Worm (Caenorhabditis elegans) whole organism, L1 larva: ENCODE data around the gene ZC317.2.
A peak's percentile ranks its signal among the peaks of the same experiment; 100 is the strongest.
"Not testable (repeated sequence)": the region's sequence is repeated elsewhere in the genome, so short reads cannot be mapped to it uniquely, and the experiment has no call there.

Source experiments
- Y116A8C.19 ChIP-seq: sonication (generic microtip); optimal IDR thresholded peaks from 2 replicates; lab custom pipeline; 2016; ENCODE audit warnings: missing compliant biosample characterization, missing genetic modification characterization, borderline replicate concordance
- alr-1 ChIP-seq: fragments of 200-800 bp; sonication (Bioruptor generic); optimal IDR thresholded peaks from 2 replicates; lab custom pipeline; 2018; ENCODE audit warnings: borderline replicate concordance, mild to moderate bottlenecking, missing genetic modification characterization, missing compliant biosample characterization
- ceh-8 ChIP-seq: fragments of 200-800 bp; sonication (Bioruptor generic); optimal IDR thresholded peaks from 2 replicates; lab custom pipeline; 2018; ENCODE audit warnings: mild to moderate bottlenecking, missing genetic modification characterization, moderate library complexity, missing compliant biosample characterization
- ceh-90 ChIP-seq: sonication (generic microtip); optimal IDR thresholded peaks from 2 replicates; lab custom pipeline; 2016; ENCODE audit warnings: missing genetic modification characterization, missing compliant biosample characterization
- ces-1 ChIP-seq: fragments of 150-350 bp; optimal IDR thresholded peaks from 2 replicates; lab custom pipeline; 2014; ENCODE audit warnings: missing biosample characterization, missing genetic modification reagents, missing genetic modification characterization
- efl-1 ChIP-seq, 4 experiments: fragments of 150-350 bp; optimal IDR thresholded peaks in 3 of 4; peaks in 1 of 4; 1 replicate in 1 of 4; 2 replicates in 3 of 4; lab custom pipeline; 2014; ENCODE audit warnings: missing biosample characterization in 2 of 4, missing genetic modification characterization in 2 of 4, missing genetic modification reagents in 2 of 4
- efl-3 ChIP-seq: fragments of 200-800 bp; sonication (Bioruptor generic); optimal IDR thresholded peaks from 2 replicates; lab custom pipeline; 2018; ENCODE audit warnings: mild to moderate bottlenecking, missing genetic modification characterization, missing compliant biosample characterization
- elt-2 ChIP-seq: sonication (generic microtip); optimal IDR thresholded peaks from 2 replicates; lab custom pipeline; 2016; ENCODE audit warnings: missing genetic modification characterization, mild to moderate bottlenecking, inconsistent platforms, missing compliant biosample characterization, missing genetic modification reagents
- fkh-10 ChIP-seq: sonication (generic microtip); optimal IDR thresholded peaks from 2 replicates; lab custom pipeline; 2017; ENCODE audit warnings: missing biosample characterization, missing genetic modification reagents, missing genetic modification characterization
- fkh-4 ChIP-seq: sonication (generic microtip); optimal IDR thresholded peaks from 2 replicates; lab custom pipeline; 2016; ENCODE audit warnings: missing compliant biosample characterization, missing genetic modification characterization, borderline replicate concordance
- grh-1 ChIP-seq: fragments of 200-800 bp; sonication (Bioruptor generic); IDR thresholded peaks from 2 replicates; pipeline ENCODE4 v1.3.6; 2022; ENCODE audit warnings: missing genetic modification reagents, missing genetic modification characterization, missing compliant biosample characterization
- isw-1 ChIP-seq: fragments of 200-800 bp; sonication (Bioruptor generic); IDR thresholded peaks from 2 replicates; pipeline ENCODE4 v1.3.6; 2022; ENCODE audit warnings: missing genetic modification characterization, missing compliant biosample characterization
- lin-13 ChIP-seq: fragments of 150-350 bp; optimal IDR thresholded peaks from 2 replicates; lab custom pipeline; 2014; ENCODE audit warnings: missing biosample characterization, missing genetic modification reagents, missing genetic modification characterization
- lin-14 ChIP-seq: fragments of 200-800 bp; sonication (Bioruptor generic); optimal IDR thresholded peaks from 2 replicates; lab custom pipeline; 2018; ENCODE audit warnings: mild to moderate bottlenecking, missing genetic modification characterization, moderate library complexity, missing compliant biosample characterization
- lin-15B ChIP-seq: fragments of 150-350 bp; sonication (generic microtip); optimal IDR thresholded peaks from 3 replicates; lab custom pipeline; 2014; ENCODE audit warnings: missing biosample characterization, missing genetic modification characterization
- lin-39 ChIP-seq: fragments of 150-350 bp; optimal IDR thresholded peaks from 2 replicates; lab custom pipeline; 2014; ENCODE audit warnings: missing biosample characterization, missing genetic modification reagents, missing genetic modification characterization
- lsy-2 ChIP-seq, 2 experiments: fragments of 150-350 bp; optimal IDR thresholded peaks; 2 replicates each; lab custom pipeline; 2014; ENCODE audit warnings: missing biosample characterization in 2 of 2, missing genetic modification characterization in 2 of 2
- mab-9 ChIP-seq: fragments of 200-800 bp; sonication (Bioruptor generic); IDR thresholded peaks from 2 replicates; pipeline ENCODE4 v1.3.6; 2022; ENCODE audit warnings: missing genetic modification reagents, missing genetic modification characterization, missing compliant biosample characterization
- mef-2 ChIP-seq: fragments of 150-350 bp; optimal IDR thresholded peaks from 2 replicates; lab custom pipeline; 2014; ENCODE audit warnings: missing biosample characterization, missing genetic modification characterization
- nhr-20 ChIP-seq: sonication (generic microtip); optimal IDR thresholded peaks from 2 replicates; lab custom pipeline; 2016; ENCODE audit warnings: mild to moderate bottlenecking, missing genetic modification characterization, missing compliant biosample characterization
- nhr-28 ChIP-seq: fragments of 150-350 bp; optimal IDR thresholded peaks from 2 replicates; lab custom pipeline; 2014; ENCODE audit warnings: missing biosample characterization, missing genetic modification characterization
- nhr-71 ChIP-seq: sonication (generic microtip); optimal IDR thresholded peaks from 2 replicates; lab custom pipeline; 2016; ENCODE audit warnings: mild to moderate bottlenecking, missing genetic modification characterization, moderate library complexity, missing compliant biosample characterization
- nhr-77 ChIP-seq: fragments of 150-350 bp; optimal IDR thresholded peaks from 2 replicates; lab custom pipeline; 2014; ENCODE audit warnings: missing biosample characterization, missing genetic modification characterization
- nhr-90 ChIP-seq: sonication (generic microtip); optimal IDR thresholded peaks from 2 replicates; lab custom pipeline; 2016; ENCODE audit warnings: mild to moderate bottlenecking, missing genetic modification characterization, missing compliant biosample characterization; ENCODE audit not compliant: poor library complexity
- pag-3 ChIP-seq: sonication (generic microtip); optimal IDR thresholded peaks from 2 replicates; lab custom pipeline; 2017; ENCODE audit warnings: missing genetic modification characterization, mild to moderate bottlenecking, missing compliant biosample characterization, antibody characterized with exemption, borderline replicate concordance; ENCODE audit not compliant: insufficient read depth
- pqm-1 ChIP-seq: sonication (generic microtip); optimal IDR thresholded peaks from 3 replicates; lab custom pipeline; 2017; ENCODE audit warnings: missing biosample characterization, missing genetic modification characterization
- snu-23 ChIP-seq: sonication (generic microtip); optimal IDR thresholded peaks from 2 replicates; lab custom pipeline; 2016; ENCODE audit warnings: missing genetic modification characterization, missing compliant biosample characterization
- sup-37 ChIP-seq: fragments of 200-800 bp; sonication (Bioruptor generic); optimal IDR thresholded peaks from 2 replicates; lab custom pipeline; 2018; ENCODE audit warnings: mild to moderate bottlenecking, missing genetic modification characterization, missing compliant biosample characterization
- swsn-7 ChIP-seq: sonication (generic microtip); optimal IDR thresholded peaks from 2 replicates; lab custom pipeline; 2016; ENCODE audit warnings: missing genetic modification characterization, missing compliant biosample characterization
- unc-86 ChIP-seq: sonication (generic microtip); optimal IDR thresholded peaks from 2 replicates; lab custom pipeline; 2016; ENCODE audit warnings: missing genetic modification characterization, missing compliant biosample characterization
- xbp-1 ChIP-seq: sonication (generic microtip); optimal IDR thresholded peaks from 2 replicates; lab custom pipeline; 2016; ENCODE audit warnings: missing genetic modification characterization, missing compliant biosample characterization
- zag-1 ChIP-seq: fragments of 150-350 bp; optimal IDR thresholded peaks from 2 replicates; lab custom pipeline; 2014; ENCODE audit warnings: missing biosample characterization, missing genetic modification characterization

ZC317.2 gene

ce11 chrV:5453615-5454014 is 6.3 kb upstream of the ZC317.2 start, which contains the start of gene glc-3:
glc-3 (minus strand) TSS chrV:5453715.
- TF ChIP-seq snu-23 (GFP tag; lab: Kevin White, UChicago) (no peak), nhr-28 (tag; lab: Kevin White, UChicago) (no peak), efl-3 (GFP tag; lab: Kevin White, UChicago) (no peak), lin-15B (no peak), sup-37 (GFP tag; lab: Kevin White, UChicago) (no peak), xbp-1 (tag; lab: Kevin White, UChicago) (no peak), alr-1 (tag; lab: Kevin White, UChicago) (no peak)

- no peak for TF ChIP-seq mab-9 (GFP tag; lab: Robert Waterston, UW)
- peak; percentile 16 for TF ChIP-seq lin-14 (GFP tag; lab: Kevin White, UChicago)
- peak; percentile 72 for TF ChIP-seq fkh-10 (GFP tag; lab: Kevin White, UChicago)
- no peak for TF ChIP-seq isw-1 (GFP tag; lab: Robert Waterston, UW)
These were observed 5.0 kb upstream of the ZC317.2 start for ce11 chrV:5454955-5455354.

- no peak for TF ChIP-seq efl-1 (optimal IDR thresholded peaks at IDR 0.05; lab: Kevin White, UChicago)
- peak in 1 of 2 experiments; percentile 26 for TF ChIP-seq efl-1 (GFP tag; optimal IDR thresholded peaks at IDR 0.05 in 1 of 2; lab: Kevin White, UChicago)
- TF ChIP-seq elt-2 (tag; lab: Kevin White, UChicago) = no peak
These were observed 3.0 kb downstream of the ZC317.2 start, which contains the start of gene srg-67 for ce11 chrV:5462894-5463293. srg-67 (minus strand) TSS chrV:5462994.

ce11 chrV:5465335-5465734 is 5.4 kb downstream of the ZC317.2 start, which contains the start of gene srg-68:
srg-68 (minus strand) TSS chrV:5465435.
- TF ChIP-seq unc-86 (tag; lab: Kevin White, UChicago) (no peak), fkh-4 (tag; lab: Kevin White, UChicago) (no peak), lin-13 (GFP tag; lab: Kevin White, UChicago) (no peak), nhr-77 (tag; lab: Kevin White, UChicago) (no peak), swsn-7 (tag; lab: Kevin White, UChicago) (no peak), ceh-8 (GFP tag; lab: Kevin White, UChicago) (no peak), pag-3 (no peak), lsy-2 (tag; optimal IDR thresholded peaks at IDR 0.05; lab: Kevin White, UChicago) (no peak), ces-1 (GFP tag; lab: Kevin White, UChicago) (no peak), grh-1 (no peak), mef-2 (tag; lab: Kevin White, UChicago) (no peak), efl-1 (optimal IDR thresholded peaks at IDR 0.05; lab: Kevin White, UChicago) (no peak), efl-1 (GFP tag; optimal IDR thresholded peaks at IDR 0.05 in 1 of 2; lab: Kevin White, UChicago) (no peak), zag-1 (tag; lab: Kevin White, UChicago) (no peak), nhr-20 (tag; lab: Kevin White, UChicago) (no peak), ceh-90 (tag; lab: Kevin White, UChicago) (no peak)

ce11 chrV:5468489-5468888 is 8.6 kb downstream of the ZC317.2 start, which contains the start of gene ZC317.6:
ZC317.6 (minus strand) TSS chrV:5468589.
- TF ChIP-seq nhr-90 (tag; lab: Kevin White, UChicago); nhr-71 (tag; lab: Kevin White, UChicago); lin-39: not testable (repeated sequence)

ce11 chrV:5470930-5471329 is 11.0 kb downstream of the ZC317.2 start, which contains the start of gene ZC317.7:
ZC317.7 (minus strand) TSS chrV:5471030.
- not testable (repeated sequence) for TF ChIP-seq pqm-1; mab-9 (GFP tag; lab: Robert Waterston, UW); Y116A8C.19 (tag; lab: Kevin White, UChicago)
- TF ChIP-seq, all 84 proteins: peak for 0; not testable (repeated sequence) for 84
